Fruit fly (Drosophila melanogaster) whole organism, embryonic: ENCODE measurements around the gene p24-1.
A peak's percentile ranks its signal among the peaks of the same experiment; 100 is the strongest.

Source experiments
- Adf1 ChIP-seq: fragments of 200-800 bp; sonication (Bioruptor generic); IDR thresholded peaks from 2 replicates; pipeline ENCODE4 v1.3.6; 2022; ENCODE audit warnings: missing biosample characterization, missing genetic modification characterization
- Atf6 ChIP-seq: fragments of 200-800 bp; sonication (Bioruptor generic); IDR thresholded peaks from 2 replicates; pipeline ENCODE4 v1.3.6; 2022; ENCODE audit warnings: missing biosample characterization, missing genetic modification characterization
- Awh ChIP-seq: fragments of 200-800 bp; sonication (Bioruptor generic); IDR thresholded peaks from 2 replicates; pipeline ENCODE4, ENCODE4 v1.3.6; 2022; ENCODE audit warnings: missing biosample characterization, missing genetic modification characterization
- Bteb2 ChIP-seq: fragments of 200-800 bp; sonication (Bioruptor generic); optimal IDR thresholded peaks from 2 replicates; lab custom pipeline; 2016; ENCODE audit warnings: missing biosample characterization, missing genetic modification characterization
- CG10147 ChIP-seq: fragments of 200-800 bp; sonication (Bioruptor generic); optimal IDR thresholded peaks from 2 replicates; lab custom pipeline; 2019; ENCODE audit warnings: missing biosample characterization, mild to moderate bottlenecking, missing genetic modification characterization, moderate library complexity
- CG10209 ChIP-seq: fragments of 200-800 bp; sonication (Bioruptor generic); optimal IDR thresholded peaks from 3 replicates; lab custom pipeline; 2017; ENCODE audit warnings: missing biosample characterization, mild to moderate bottlenecking, missing genetic modification characterization, missing genetic modification reagents
- CG10366 ChIP-seq: fragments of 200-800 bp; sonication (Bioruptor generic); IDR thresholded peaks from 2 replicates; pipeline ENCODE4 v1.3.6; 2022; ENCODE audit warnings: missing biosample characterization, missing genetic modification characterization
- CG11560 ChIP-seq: fragments of 200-800 bp; sonication (Bioruptor generic); IDR thresholded peaks from 3 replicates; pipeline ENCODE4 v1.3.6; 2022; ENCODE audit warnings: missing biosample characterization, missing genetic modification characterization
- CG12071 ChIP-seq: fragments of 200-800 bp; sonication (Bioruptor generic); optimal IDR thresholded peaks from 3 replicates; lab custom pipeline; 2018; ENCODE audit warnings: missing biosample characterization, mild to moderate bottlenecking, missing genetic modification characterization
- CG15011 ChIP-seq: fragments of 200-800 bp; sonication (Bioruptor generic); optimal IDR thresholded peaks from 3 replicates; lab custom pipeline; 2018; ENCODE audit warnings: missing biosample characterization, mild to moderate bottlenecking, missing genetic modification characterization
- CG15514 ChIP-seq: fragments of 200-800 bp; sonication (Bioruptor generic); optimal IDR thresholded peaks from 3 replicates; lab custom pipeline; 2017; ENCODE audit warnings: missing biosample characterization, missing genetic modification characterization, mild to moderate bottlenecking, moderate library complexity, missing genetic modification reagents
- CG2712 ChIP-seq: fragments of 200-800 bp; optimal IDR thresholded peaks from 3 replicates; lab custom pipeline; 2019; ENCODE audit warnings: missing biosample characterization, mild to moderate bottlenecking, missing genetic modification characterization, moderate library complexity
- CG31441 ChIP-seq: fragments of 200-800 bp; sonication (Bioruptor generic); IDR thresholded peaks from 2 replicates; pipeline ENCODE4 v1.3.6; 2022; ENCODE audit warnings: missing biosample characterization, missing genetic modification characterization
- CG7556 ChIP-seq: fragments of 200-800 bp; sonication (Bioruptor generic); optimal IDR thresholded peaks from 2 replicates; lab custom pipeline; 2017; ENCODE audit warnings: missing biosample characterization, mild to moderate bottlenecking, missing genetic modification characterization
- CG7928 ChIP-seq: fragments of 200-800 bp; sonication (Bioruptor generic); optimal IDR thresholded peaks from 2 replicates; lab custom pipeline; 2017; ENCODE audit warnings: missing biosample characterization, mild to moderate bottlenecking, missing genetic modification characterization
- CG9797 ChIP-seq: fragments of 200-800 bp; sonication (Bioruptor generic); optimal IDR thresholded peaks from 3 replicates; lab custom pipeline; 2018; ENCODE audit warnings: missing biosample characterization, mild to moderate bottlenecking, missing genetic modification characterization
- CoRest ChIP-seq: fragments of 200-800 bp; sonication (Bioruptor generic); optimal IDR thresholded peaks from 3 replicates; lab custom pipeline; 2018; ENCODE audit warnings: missing biosample characterization, mild to moderate bottlenecking, missing genetic modification characterization, moderate library complexity
- Dbx ChIP-seq: fragments of 200-800 bp; sonication (Bioruptor generic); IDR thresholded peaks from 3 replicates; pipeline ENCODE4 v1.3.6; 2022; ENCODE audit warnings: missing biosample characterization, missing genetic modification characterization
- Dll ChIP-seq: fragments of 200-800 bp; sonication (Bioruptor generic); IDR thresholded peaks from 4 replicates; pipeline ENCODE4 v1.3.6; 2022; ENCODE audit warnings: missing biosample characterization, missing genetic modification characterization; ENCODE audit not compliant: partially characterized antibody
- Drgx ChIP-seq: fragments of 200-800 bp; sonication (Bioruptor generic); IDR thresholded peaks from 2 replicates; pipeline ENCODE4 v1.3.6; 2022; ENCODE audit warnings: missing biosample characterization, missing genetic modification characterization
- Fer1 ChIP-seq: fragments of 200-800 bp; sonication (Bioruptor generic); optimal IDR thresholded peaks from 2 replicates; lab custom pipeline; 2017; ENCODE audit warnings: missing biosample characterization, mild to moderate bottlenecking, missing genetic modification characterization
- H2.0 ChIP-seq: fragments of 200-800 bp; sonication (Bioruptor generic); IDR thresholded peaks from 2 replicates; pipeline ENCODE4 v1.3.6; 2022; ENCODE audit warnings: missing biosample characterization, missing genetic modification characterization
- HHEX ChIP-seq: fragments of 200-800 bp; sonication (Bioruptor generic); optimal IDR thresholded peaks from 3 replicates; lab custom pipeline; 2017; ENCODE audit warnings: missing biosample characterization, mild to moderate bottlenecking, missing genetic modification characterization, missing genetic modification reagents
- HLHmδ ChIP-seq: fragments of 200-800 bp; sonication (Bioruptor generic); optimal IDR thresholded peaks from 2 replicates; lab custom pipeline; 2018; ENCODE audit warnings: missing biosample characterization, mild to moderate bottlenecking, missing genetic modification characterization, moderate library complexity
- Meics ChIP-seq: fragments of 200-800 bp; sonication (Bioruptor generic); optimal IDR thresholded peaks from 2 replicates; lab custom pipeline; 2017; ENCODE audit warnings: missing biosample characterization, mild to moderate bottlenecking, missing genetic modification characterization
- Oli ChIP-seq: fragments of 200-800 bp; sonication (Bioruptor generic); optimal IDR thresholded peaks from 2 replicates; lab custom pipeline; 2018; ENCODE audit warnings: missing biosample characterization, mild to moderate bottlenecking, missing genetic modification characterization, moderate library complexity
- Opbp ChIP-seq: fragments of 200-800 bp; sonication (Bioruptor generic); IDR thresholded peaks from 3 replicates; pipeline ENCODE4 v1.3.6; 2022; ENCODE audit warnings: missing biosample characterization, missing genetic modification characterization; ENCODE audit not compliant: partially characterized antibody
- Stat92E ChIP-seq, 3 experiments: fragments of >200 bp in 2 of 3; fragments of 200-800 bp in 1 of 3; sonication (Bioruptor generic) in 1 of 3; optimal IDR thresholded peaks; 2 replicates each; lab custom pipeline; 2017 to 2019; ENCODE audit warnings: missing biosample characterization in 3 of 3, missing genetic modification characterization in 3 of 3, mild to moderate bottlenecking in 1 of 3, moderate library complexity in 1 of 3
- al ChIP-seq: fragments of 200-800 bp; sonication (Bioruptor generic); IDR thresholded peaks from 2 replicates; pipeline ENCODE4 v1.3.6; 2022; ENCODE audit warnings: missing biosample characterization, missing genetic modification characterization
- amos ChIP-seq: fragments of 200-800 bp; sonication (Bioruptor generic); IDR thresholded peaks from 2 replicates; pipeline ENCODE4 v1.3.6; 2022; ENCODE audit warnings: missing biosample characterization, missing genetic modification characterization; ENCODE audit not compliant: partially characterized antibody
- aop ChIP-seq: fragments of 200-800 bp; sonication (Bioruptor generic); IDR thresholded peaks from 2 replicates; pipeline ENCODE4 v1.3.6; 2022; ENCODE audit warnings: missing biosample characterization, missing genetic modification characterization
- bowl ChIP-seq: fragments of 200-800 bp; sonication (Bioruptor generic); IDR thresholded peaks from 2 replicates; pipeline ENCODE4 v1.3.6; 2022; ENCODE audit warnings: missing biosample characterization, missing genetic modification characterization
- chinmo ChIP-seq: fragments of 200-800 bp; sonication (Bioruptor generic); IDR thresholded peaks from 4 replicates; pipeline ENCODE4 v1.3.6; 2022; ENCODE audit warnings: missing biosample characterization, missing genetic modification characterization; ENCODE audit not compliant: partially characterized antibody
- chn ChIP-seq: fragments of 200-800 bp; sonication (Bioruptor generic); optimal IDR thresholded peaks from 2 replicates; lab custom pipeline; 2016; ENCODE audit warnings: missing biosample characterization, missing genetic modification characterization
- crc ChIP-seq: fragments of 200-800 bp; sonication (Bioruptor generic); optimal IDR thresholded peaks from 2 replicates; lab custom pipeline; 2016; ENCODE audit warnings: missing biosample characterization, missing genetic modification characterization
- dm ChIP-seq: fragments of 200-800 bp; sonication (Bioruptor generic); optimal IDR thresholded peaks from 3 replicates; lab custom pipeline; 2016; ENCODE audit warnings: missing biosample characterization, missing genetic modification characterization
- dmrt99B ChIP-seq: fragments of 200-800 bp; sonication (Bioruptor generic); optimal IDR thresholded peaks from 2 replicates; lab custom pipeline; 2018; ENCODE audit warnings: missing biosample characterization, mild to moderate bottlenecking, missing genetic modification characterization, moderate library complexity
- fd3F ChIP-seq: fragments of 200-800 bp; sonication (Bioruptor generic); optimal IDR thresholded peaks from 2 replicates; lab custom pipeline; 2018; ENCODE audit warnings: missing biosample characterization, mild to moderate bottlenecking, missing genetic modification characterization, moderate library complexity
- gcm2 ChIP-seq: fragments of 200-800 bp; sonication (Bioruptor generic); optimal IDR thresholded peaks from 2 replicates; lab custom pipeline; 2016; ENCODE audit warnings: missing biosample characterization, missing genetic modification characterization
- grau ChIP-seq: fragments of 200-800 bp; optimal IDR thresholded peaks from 3 replicates; lab custom pipeline; 2019; ENCODE audit warnings: missing biosample characterization, mild to moderate bottlenecking, missing genetic modification characterization, moderate library complexity
- hkb ChIP-seq, 2 experiments: fragments of 200-800 bp in 1 of 2; fragments of >200 bp in 1 of 2; sonication (Bioruptor generic) in 1 of 2; IDR thresholded peaks in 1 of 2; optimal IDR thresholded peaks in 1 of 2; 2 replicates each; pipeline versions ENCODE4 v1.3.6 to Lab custom; 2017 to 2022; ENCODE audit warnings: missing biosample characterization in 1 of 2, missing genetic modification characterization in 1 of 2
- hth ChIP-seq: fragments of >200 bp; optimal IDR thresholded peaks from 2 replicates; lab custom pipeline; 2017; ENCODE audit warnings: inconsistent platforms
- lmd ChIP-seq: fragments of 200-800 bp; sonication (Bioruptor generic); IDR thresholded peaks from 2 replicates; pipeline ENCODE4 v1.3.6; 2022; ENCODE audit warnings: missing biosample characterization, missing genetic modification characterization
- nerfin-1 ChIP-seq: fragments of 200-800 bp; sonication (Bioruptor generic); optimal IDR thresholded peaks from 3 replicates; lab custom pipeline; 2019; ENCODE audit warnings: missing biosample characterization, mild to moderate bottlenecking, missing genetic modification characterization, moderate library complexity
- ro ChIP-seq: fragments of 200-800 bp; sonication (Bioruptor generic); IDR thresholded peaks from 2 replicates; pipeline ENCODE4 v1.3.6; 2022; ENCODE audit warnings: missing biosample characterization, missing genetic modification characterization
- so ChIP-seq: fragments of 200-800 bp; sonication (Bioruptor generic); IDR thresholded peaks from 3 replicates; pipeline ENCODE4 v1.3.6; 2022; ENCODE audit warnings: missing biosample characterization, missing genetic modification characterization
- trh ChIP-seq: fragments of 200-800 bp; sonication (Bioruptor generic); optimal IDR thresholded peaks from 2 replicates; lab custom pipeline; 2016; ENCODE audit warnings: missing biosample characterization, missing genetic modification characterization
- tx ChIP-seq: fragments of 200-800 bp; sonication (Bioruptor generic); optimal IDR thresholded peaks from 2 replicates; lab custom pipeline; 2016; ENCODE audit warnings: missing biosample characterization, missing genetic modification characterization
- unpg ChIP-seq: fragments of 200-800 bp; sonication (Bioruptor generic); optimal IDR thresholded peaks from 3 replicates; lab custom pipeline; 2018; ENCODE audit warnings: missing biosample characterization, mild to moderate bottlenecking, missing genetic modification characterization, moderate library complexity

The p24-1 gene

DNA sequence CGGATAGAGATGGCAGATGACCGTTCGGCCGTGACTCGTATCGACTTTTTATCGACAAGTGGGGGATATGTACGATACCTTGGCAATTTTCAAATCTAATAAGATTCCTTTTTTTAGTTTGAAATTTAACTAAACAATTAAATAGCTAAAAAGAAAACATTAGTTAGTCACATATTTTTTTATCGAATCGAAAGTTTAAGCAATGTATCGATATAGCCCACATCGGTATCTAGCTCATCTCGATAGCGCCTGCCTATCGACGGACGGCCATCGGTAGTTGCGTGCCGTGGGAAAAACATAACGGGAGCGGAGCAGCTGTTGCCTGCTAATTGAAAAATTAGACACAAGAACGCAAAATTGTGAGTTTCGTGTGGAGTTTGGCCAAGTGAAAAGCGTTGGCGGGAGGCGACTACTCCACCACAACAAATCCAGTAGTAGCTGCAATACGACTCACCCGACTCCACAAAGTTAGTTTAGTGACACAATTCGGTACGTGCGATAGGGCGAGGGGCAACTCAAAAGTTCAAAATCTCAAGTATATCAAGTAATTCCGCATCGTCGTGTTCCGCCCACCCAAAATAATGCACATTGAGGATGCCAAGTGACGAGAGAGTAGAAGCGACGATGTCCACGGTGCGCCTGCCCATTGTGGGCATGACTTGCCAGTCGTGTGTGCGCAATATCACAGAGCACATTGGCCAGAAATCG lies 2.6 kb upstream of the p24-1 start, which contains the start of the genes CG10347 and ATP7 (continued):
- TF ChIP-seq Stat92E (GFP tag; optimal IDR thresholded peaks at IDR 0.05; lab: Kevin White, UChicago) (peak in 1 of 3 experiments; percentile 21), Opbp (peak; percentile 85), CG11560 (no peak), nerfin-1 (tag; lab: Kevin White, UChicago) (peak; percentile 11), lmd (GFP tag; lab: Robert Waterston, UW) (no peak), unpg (GFP tag; lab: Kevin White, UChicago) (no peak), CG15514 (GFP tag; lab: Kevin White, UChicago) (peak; percentile 63), crc (no peak), CG7928 (GFP tag; lab: Kevin White, UChicago) (no peak), CG10147 (GFP tag; lab: Kevin White, UChicago) (no peak), CG2712 (tag; lab: Kevin White, UChicago) (peak; percentile 44), Drgx (no peak), chn (GFP tag; lab: Kevin White, UChicago) (peak; percentile 12), H2.0 (GFP tag; lab: Robert Waterston, UW) (no peak), CG12071 (GFP tag; lab: Kevin White, UChicago) (no peak), chinmo (GFP tag; lab: Robert Waterston, UW) (peak; percentile 80; the same call in 2 of the 4 replicates), grau (tag; lab: Kevin White, UChicago) (peak; percentile 25), dm (GFP tag; lab: Kevin White, UChicago) (no peak), CG9797 (GFP tag; lab: Kevin White, UChicago) (peak; percentile 23), hkb (optimal IDR thresholded peaks at IDR 0.05; lab: Kevin White, UChicago) (peak; percentile 98), hkb (GFP tag; IDR thresholded peaks at IDR 0.05; lab: Robert Waterston, UW) (no peak), Bteb2 (GFP tag; lab: Kevin White, UChicago) (peak; percentile 13), Meics (GFP tag; lab: Kevin White, UChicago) (no peak), CG10209 (GFP tag; lab: Kevin White, UChicago) (no peak), Dll (GFP tag; lab: Robert Waterston, UW) (peak; percentile 97), HHEX (GFP tag; lab: Kevin White, UChicago) (no peak), Adf1 (GFP tag; lab: Robert Waterston, UW) (no peak), HLHmδ (GFP tag; lab: Kevin White, UChicago) (no peak), CG31441 (GFP tag; lab: Robert Waterston, UW) (0 out of 2 replicates have a peak, but pooled peaks have one; percentile 21), Atf6 (no peak), CoRest (tag; lab: Kevin White, UChicago) (peak; percentile 18), bowl (no peak), fd3F (GFP tag; lab: Kevin White, UChicago) (no peak), amos (GFP tag; lab: Robert Waterston, UW) (peak; percentile 86), CG10366 (GFP tag; lab: Robert Waterston, UW) (no peak), tx (GFP tag; lab: Kevin White, UChicago) (peak; percentile 13), aop (GFP tag; lab: Robert Waterston, UW) (no peak), Oli (tag; lab: Kevin White, UChicago) (no peak), ro (GFP tag; lab: Robert Waterston, UW) (no peak), CG7556 (GFP tag; lab: Kevin White, UChicago) (no peak), trh (GFP tag; lab: Kevin White, UChicago) (no peak), Dbx (GFP tag; lab: Robert Waterston, UW) (0 out of 3 replicates have a peak, but pooled peaks have one; percentile 13), Awh (GFP tag; lab: Robert Waterston, UW) (no peak), hth (no peak), CG15011 (GFP tag; lab: Kevin White, UChicago) (no peak), dmrt99B (tag; lab: Kevin White, UChicago) (peak; percentile 3), Fer1 (peak; percentile 53), so (GFP tag; lab: Robert Waterston, UW) (no peak), gcm2 (no peak), al (GFP tag; lab: Robert Waterston, UW) (no peak)
